Fruit fly (Drosophila melanogaster) whole organism, embryonic: ENCODE results near the gene vsg.

Source experiments
- Ada2b ChIP-seq: fragments of 200-800 bp; sonication (Bioruptor generic); IDR thresholded peaks from 2 replicates; pipeline ENCODE4 v1.3.6; 2022; ENCODE audit warnings: missing biosample characterization, missing genetic modification characterization
- Bteb2 ChIP-seq: fragments of 200-800 bp; sonication (Bioruptor generic); optimal IDR thresholded peaks from 2 replicates; lab custom pipeline; 2016; ENCODE audit warnings: missing biosample characterization, missing genetic modification characterization
- CG10147 ChIP-seq: fragments of 200-800 bp; sonication (Bioruptor generic); optimal IDR thresholded peaks from 2 replicates; lab custom pipeline; 2019; ENCODE audit warnings: missing biosample characterization, mild to moderate bottlenecking, missing genetic modification characterization, moderate library complexity
- CG10543 ChIP-seq: fragments of 200-800 bp; sonication (Bioruptor generic); optimal IDR thresholded peaks from 3 replicates; lab custom pipeline; 2017; ENCODE audit warnings: missing biosample characterization, mild to moderate bottlenecking, missing genetic modification characterization, moderate library complexity
- CG12104 ChIP-seq: fragments of 200-800 bp; sonication (Bioruptor generic); optimal IDR thresholded peaks from 3 replicates; lab custom pipeline; 2016; ENCODE audit warnings: missing biosample characterization, missing genetic modification characterization
- CG12236 ChIP-seq: fragments of 200-800 bp; sonication (Bioruptor generic); optimal IDR thresholded peaks from 2 replicates; lab custom pipeline; 2016; ENCODE audit warnings: missing biosample characterization, missing genetic modification characterization
- CG12769 ChIP-seq: fragments of 200-800 bp; sonication (Bioruptor generic); optimal IDR thresholded peaks from 2 replicates; lab custom pipeline; 2019; ENCODE audit warnings: missing biosample characterization, mild to moderate bottlenecking, missing genetic modification characterization, moderate library complexity
- CG15269 ChIP-seq: fragments of 200-800 bp; sonication (Bioruptor generic); optimal IDR thresholded peaks from 2 replicates; lab custom pipeline; 2018; ENCODE audit warnings: missing biosample characterization, mild to moderate bottlenecking, missing genetic modification characterization, moderate library complexity
- CG16863 ChIP-seq: fragments of 200-800 bp; sonication (Bioruptor generic); optimal IDR thresholded peaks from 3 replicates; lab custom pipeline; 2016; ENCODE audit warnings: missing biosample characterization, missing genetic modification characterization
- CG17385 ChIP-seq: fragments of 200-800 bp; sonication (Bioruptor generic); optimal IDR thresholded peaks from 3 replicates; lab custom pipeline; 2018; ENCODE audit warnings: missing biosample characterization, mild to moderate bottlenecking, missing genetic modification characterization
- CG1792 ChIP-seq: fragments of 200-800 bp; sonication (Bioruptor generic); optimal IDR thresholded peaks from 2 replicates; lab custom pipeline; 2016; ENCODE audit warnings: missing biosample characterization, missing genetic modification characterization
- CG2116 ChIP-seq: fragments of 200-800 bp; sonication (Bioruptor generic); optimal IDR thresholded peaks from 3 replicates; lab custom pipeline; 2018; ENCODE audit warnings: missing biosample characterization, mild to moderate bottlenecking, missing genetic modification characterization
- CG30403 ChIP-seq: fragments of 200-800 bp; sonication (Bioruptor generic); optimal IDR thresholded peaks from 3 replicates; lab custom pipeline; 2016; ENCODE audit warnings: missing biosample characterization, missing genetic modification characterization
- CG3838 ChIP-seq: fragments of 200-800 bp; sonication (Bioruptor generic); optimal IDR thresholded peaks from 3 replicates; lab custom pipeline; 2016; ENCODE audit warnings: missing biosample characterization, missing genetic modification characterization
- CG4282 ChIP-seq: fragments of 200-800 bp; sonication (Bioruptor generic); optimal IDR thresholded peaks from 2 replicates; lab custom pipeline; 2016; ENCODE audit warnings: missing biosample characterization, missing genetic modification characterization
- CG6813 ChIP-seq: fragments of 200-800 bp; sonication (Bioruptor generic); optimal IDR thresholded peaks from 2 replicates; lab custom pipeline; 2017; ENCODE audit warnings: missing biosample characterization, missing genetic modification characterization, mild to moderate bottlenecking, moderate library complexity, missing genetic modification reagents
- CG7556 ChIP-seq: fragments of 200-800 bp; sonication (Bioruptor generic); optimal IDR thresholded peaks from 2 replicates; lab custom pipeline; 2017; ENCODE audit warnings: missing biosample characterization, mild to moderate bottlenecking, missing genetic modification characterization
- CG7786 ChIP-seq: fragments of 200-800 bp; sonication (Bioruptor generic); optimal IDR thresholded peaks from 2 replicates; lab custom pipeline; 2016; ENCODE audit warnings: missing biosample characterization, missing genetic modification characterization
- CG8290 ChIP-seq, 3 experiments: fragments of 200-800 bp; sonication (Bioruptor generic); optimal IDR thresholded peaks; 2 replicates each; lab custom pipeline; 2016 to 2019; ENCODE audit warnings: missing biosample characterization in 3 of 3, missing genetic modification characterization in 3 of 3, mild to moderate bottlenecking in 2 of 3, moderate library complexity in 1 of 3
- CrebB ChIP-seq: fragments of 200-800 bp; sonication (Bioruptor generic); optimal IDR thresholded peaks from 3 replicates; lab custom pipeline; 2018; ENCODE audit warnings: missing biosample characterization, mild to moderate bottlenecking, missing genetic modification characterization
- Doc3 ChIP-seq: fragments of 200-800 bp; sonication (Bioruptor generic); IDR thresholded peaks from 3 replicates; pipeline ENCODE4 v1.3.6; 2022; ENCODE audit warnings: missing biosample characterization, missing genetic modification characterization; ENCODE audit not compliant: partially characterized antibody
- HLH54F ChIP-seq: fragments of 200-800 bp; sonication (Bioruptor generic); optimal IDR thresholded peaks from 3 replicates; lab custom pipeline; 2016; ENCODE audit warnings: missing biosample characterization, missing genetic modification characterization
- HLHmδ ChIP-seq: fragments of 200-800 bp; sonication (Bioruptor generic); optimal IDR thresholded peaks from 2 replicates; lab custom pipeline; 2018; ENCODE audit warnings: missing biosample characterization, mild to moderate bottlenecking, missing genetic modification characterization, moderate library complexity
- Hmx ChIP-seq: fragments of 200-800 bp; sonication (Bioruptor generic); optimal IDR thresholded peaks from 2 replicates; lab custom pipeline; 2016; ENCODE audit warnings: missing biosample characterization, missing genetic modification characterization
- Hr3 ChIP-seq: fragments of 200-800 bp; sonication (Bioruptor generic); optimal IDR thresholded peaks from 3 replicates; lab custom pipeline; 2016; ENCODE audit warnings: missing biosample characterization, missing genetic modification characterization
- NK7.1 ChIP-seq: fragments of 200-800 bp; sonication (Bioruptor generic); optimal IDR thresholded peaks from 3 replicates; lab custom pipeline; 2016; ENCODE audit warnings: missing biosample characterization, missing genetic modification characterization
- Poxn ChIP-seq: fragments of 200-800 bp; sonication (Bioruptor generic); IDR thresholded peaks from 2 replicates; pipeline ENCODE4 v1.3.6; 2022; ENCODE audit warnings: missing biosample characterization, missing genetic modification characterization
- Side ChIP-seq: fragments of 200-800 bp; sonication (Bioruptor generic); optimal IDR thresholded peaks from 2 replicates; lab custom pipeline; 2016; ENCODE audit warnings: missing biosample characterization, missing genetic modification characterization
- Ssrp ChIP-seq: fragments of 200-800 bp; sonication (Bioruptor generic); optimal IDR thresholded peaks from 2 replicates; lab custom pipeline; 2018; ENCODE audit warnings: missing biosample characterization, mild to moderate bottlenecking, missing genetic modification characterization, moderate library complexity
- Taf1 ChIP-seq: fragments of 200-800 bp; sonication (Bioruptor generic); IDR thresholded peaks from 2 replicates; pipeline ENCODE4 v1.3.6; 2022; ENCODE audit warnings: missing biosample characterization, missing genetic modification characterization
- YL-1 ChIP-seq: fragments of 200-800 bp; sonication (Bioruptor generic); optimal IDR thresholded peaks from 3 replicates; lab custom pipeline; 2017; ENCODE audit warnings: missing biosample characterization, mild to moderate bottlenecking, missing genetic modification characterization
- abd-A ChIP-seq: fragments of 200-800 bp; sonication (Bioruptor generic); optimal IDR thresholded peaks from 3 replicates; lab custom pipeline; 2019; ENCODE audit warnings: missing biosample characterization, mild to moderate bottlenecking, missing genetic modification characterization, moderate library complexity
- ase ChIP-seq: fragments of 200-800 bp; sonication (Bioruptor generic); IDR thresholded peaks from 3 replicates; pipeline ENCODE4 v1.3.6; 2022; ENCODE audit warnings: missing biosample characterization, missing genetic modification characterization
- ash1 ChIP-seq: fragments of 200-800 bp; sonication (Bioruptor generic); optimal IDR thresholded peaks from 2 replicates; lab custom pipeline; 2018; ENCODE audit warnings: missing biosample characterization, mild to moderate bottlenecking, missing genetic modification characterization
- bab2 ChIP-seq: fragments of 200-800 bp; sonication (Bioruptor generic); optimal IDR thresholded peaks from 2 replicates; lab custom pipeline; 2016; ENCODE audit warnings: missing biosample characterization, missing genetic modification characterization
- btn ChIP-seq: fragments of 200-800 bp; sonication (Bioruptor generic); optimal IDR thresholded peaks from 2 replicates; lab custom pipeline; 2016; ENCODE audit warnings: missing biosample characterization, missing genetic modification characterization
- caup ChIP-seq: fragments of 200-800 bp; sonication (Bioruptor generic); optimal IDR thresholded peaks from 3 replicates; lab custom pipeline; 2017; ENCODE audit warnings: missing biosample characterization, mild to moderate bottlenecking, missing genetic modification characterization, moderate library complexity; ENCODE audit not compliant: severe bottlenecking
- chinmo ChIP-seq: fragments of 200-800 bp; sonication (Bioruptor generic); IDR thresholded peaks from 4 replicates; pipeline ENCODE4 v1.3.6; 2022; ENCODE audit warnings: missing biosample characterization, missing genetic modification characterization; ENCODE audit not compliant: partially characterized antibody
- crp ChIP-seq, 2 experiments: fragments of 200-800 bp; sonication (Bioruptor generic); optimal IDR thresholded peaks; 2 replicates in 1 of 2; 3 replicates in 1 of 2; lab custom pipeline; 2017; ENCODE audit warnings: missing biosample characterization in 2 of 2, missing genetic modification characterization in 2 of 2, mild to moderate bottlenecking in 1 of 2, moderate library complexity in 1 of 2
- dati ChIP-seq: fragments of 200-800 bp; sonication (Bioruptor generic); IDR thresholded peaks from 2 replicates; pipeline ENCODE4 v1.3.6; 2022; ENCODE audit warnings: missing biosample characterization, missing genetic modification characterization
- ems ChIP-seq: fragments of 200-800 bp; sonication (Bioruptor generic); optimal IDR thresholded peaks from 3 replicates; lab custom pipeline; 2016; ENCODE audit warnings: missing biosample characterization, missing genetic modification characterization
- gce ChIP-seq: fragments of 200-800 bp; sonication (Bioruptor generic); IDR thresholded peaks from 3 replicates; pipeline ENCODE4 v1.3.6; 2022; ENCODE audit warnings: missing biosample characterization, missing genetic modification characterization
- hbn ChIP-seq: fragments of 200-800 bp; sonication (Bioruptor generic); IDR thresholded peaks from 2 replicates; pipeline ENCODE4 v1.3.6; 2022; ENCODE audit warnings: missing biosample characterization, missing genetic modification characterization; ENCODE audit not compliant: partially characterized antibody
- maf-S ChIP-seq: fragments of 200-800 bp; sonication (Bioruptor generic); optimal IDR thresholded peaks from 2 replicates; lab custom pipeline; 2016; ENCODE audit warnings: missing biosample characterization, missing genetic modification characterization
- org-1 ChIP-seq: fragments of 200-800 bp; sonication (Bioruptor generic); optimal IDR thresholded peaks from 2 replicates; lab custom pipeline; 2017; ENCODE audit warnings: missing biosample characterization, missing genetic modification characterization
- pb ChIP-seq: fragments of 200-800 bp; sonication (Bioruptor generic); optimal IDR thresholded peaks from 3 replicates; lab custom pipeline; 2016; ENCODE audit warnings: missing biosample characterization, missing genetic modification characterization
- run ChIP-seq: fragments of 200-800 bp; sonication (Bioruptor generic); optimal IDR thresholded peaks from 3 replicates; lab custom pipeline; 2018; ENCODE audit warnings: missing biosample characterization, mild to moderate bottlenecking, missing genetic modification characterization
- slbo ChIP-seq: fragments of 200-800 bp; sonication (Bioruptor generic); IDR thresholded peaks from 2 replicates; pipeline ENCODE4 v1.3.6; 2022; ENCODE audit warnings: missing biosample characterization, missing genetic modification characterization
- stc ChIP-seq: fragments of 200-800 bp; sonication (Bioruptor generic); IDR thresholded peaks from 2 replicates; pipeline ENCODE4 v1.3.6; 2022; ENCODE audit warnings: missing biosample characterization, missing genetic modification characterization
- tin ChIP-seq: fragments of 200-800 bp; sonication (Bioruptor generic); optimal IDR thresholded peaks from 3 replicates; lab custom pipeline; 2016; ENCODE audit warnings: missing biosample characterization, missing genetic modification characterization
- toy ChIP-seq: fragments of 200-800 bp; sonication (Bioruptor generic); IDR thresholded peaks from 2 replicates; pipeline ENCODE4 v1.3.6; 2022; ENCODE audit warnings: missing biosample characterization, missing genetic modification characterization

vsg gene

dm6 chr3L:9718929-9719328, 4.8 kb downstream of the vsg start, which contains the start of the genes CG18178 and CG14174 (continued):
- TF ChIP-seq NK7.1 (GFP tag; lab: Kevin White, UChicago): no peak
- TF ChIP-seq ash1 (GFP tag; lab: Kevin White, UChicago): no peak
- peak; percentile 65 for TF ChIP-seq CG8290 (GFP tag; optimal IDR thresholded peaks at IDR 0.05; lab: Kevin White, UChicago)
- TF ChIP-seq CG8290 (tag; optimal IDR thresholded peaks at IDR 0.05; lab: Kevin White, UChicago): no peak
- no peak for TF ChIP-seq ems (GFP tag; lab: Kevin White, UChicago)
- no peak for TF ChIP-seq Poxn
- peak; percentile 22; the same call in 1 of the 2 replicates for TF ChIP-seq hbn
- no peak for TF ChIP-seq dati (GFP tag; lab: Robert Waterston, UW)
- no peak for TF ChIP-seq Hmx (GFP tag; lab: Kevin White, UChicago)
- no peak for TF ChIP-seq gce (GFP tag; lab: Robert Waterston, UW)
- no peak for TF ChIP-seq btn (GFP tag; lab: Kevin White, UChicago)
- TF ChIP-seq chinmo (GFP tag; lab: Robert Waterston, UW): no peak
- peak; percentile 72 for TF ChIP-seq tin (GFP tag; lab: Kevin White, UChicago)
- TF ChIP-seq CG6813 (GFP tag; lab: Kevin White, UChicago): no peak
- peak; percentile 55 for TF ChIP-seq CG2116
- peak; percentile 50; the same call in 1 of the 2 replicates for TF ChIP-seq Taf1
- peak; percentile 57 for TF ChIP-seq caup (GFP tag; lab: Kevin White, UChicago)
- TF ChIP-seq CG10543 (GFP tag; lab: Kevin White, UChicago): peak; percentile 69
- no peak for TF ChIP-seq org-1 (GFP tag; lab: Kevin White, UChicago)
- no peak for TF ChIP-seq toy (GFP tag; lab: Robert Waterston, UW)
- no peak for TF ChIP-seq Bteb2
- no peak for TF ChIP-seq bab2 (GFP tag; lab: Kevin White, UChicago)
- no peak for TF ChIP-seq maf-S (GFP tag; lab: Kevin White, UChicago)
- no peak for TF ChIP-seq CG12236 (GFP tag; lab: Kevin White, UChicago)
- no peak for TF ChIP-seq HLH54F
- TF ChIP-seq run (tag; lab: Kevin White, UChicago): no peak
- TF ChIP-seq Hr3 (GFP tag; lab: Kevin White, UChicago): peak; percentile 66
- peak; percentile 35 for TF ChIP-seq CG7556 (GFP tag; lab: Kevin White, UChicago)
- no peak for TF ChIP-seq CG16863 (GFP tag; lab: Kevin White, UChicago)
- 0 out of 3 replicates have a peak, but pooled peaks have one; percentile 42 for TF ChIP-seq ase
- TF ChIP-seq YL-1 (GFP tag; lab: Kevin White, UChicago): peak; percentile 59
- no peak for TF ChIP-seq CG1792 (GFP tag; lab: Kevin White, UChicago)
- no peak for TF ChIP-seq abd-A (tag; lab: Kevin White, UChicago)
- peak; percentile 66 for TF ChIP-seq CG17385 (GFP tag; lab: Kevin White, UChicago)
- TF ChIP-seq crp (GFP tag; optimal IDR thresholded peaks at IDR 0.05; lab: Kevin White, UChicago): no peak
- peak; percentile 80 for TF ChIP-seq CG10147 (GFP tag; lab: Kevin White, UChicago)
- no peak for TF ChIP-seq CG7786 (GFP tag; lab: Kevin White, UChicago)
- no peak for TF ChIP-seq Doc3
- TF ChIP-seq CrebB (tag; lab: Kevin White, UChicago): peak; percentile 14
- peak; percentile 28 for TF ChIP-seq CG12104 (GFP tag; lab: Kevin White, UChicago)
- TF ChIP-seq CG3838 (GFP tag; lab: Kevin White, UChicago): no peak
- peak; percentile 33; the same call in 1 of the 2 replicates for TF ChIP-seq Ada2b (GFP tag; lab: Robert Waterston, UW)
- peak; percentile 75 for TF ChIP-seq CG15269 (tag; lab: Kevin White, UChicago)
- no peak for TF ChIP-seq CG12769
- no peak for TF ChIP-seq Side (GFP tag; lab: Kevin White, UChicago)
- TF ChIP-seq HLHmδ: no peak
- TF ChIP-seq slbo (GFP tag; lab: Robert Waterston, UW): peak; percentile 83
- no peak for TF ChIP-seq pb (GFP tag; lab: Kevin White, UChicago)
- 0 out of 2 replicates have a peak, but pooled peaks have one; percentile 35 for TF ChIP-seq stc (GFP tag; lab: Robert Waterston, UW)
- TF ChIP-seq CG30403 (GFP tag; lab: Kevin White, UChicago): peak; percentile 60
- no peak for TF ChIP-seq CG4282 (GFP tag; lab: Kevin White, UChicago)
- peak; percentile 78 for TF ChIP-seq Ssrp (tag; lab: Kevin White, UChicago)
